Worm (Caenorhabditis elegans) whole organism, L4/young adult: Measurements from ENCODE around the gene T09B9.3.

ENCODE experiments used
- W03F9.2 ChIP-seq: fragments of 150-350 bp; optimal IDR thresholded peaks from 2 replicates; lab custom pipeline; 2014; ENCODE audit warnings: missing biosample characterization, missing genetic modification characterization
- dao-5 ChIP-seq: sonication (generic microtip); optimal IDR thresholded peaks from 2 replicates; lab custom pipeline; 2016; ENCODE audit warnings: missing genotype, missing genetic modification characterization, moderate library complexity, missing compliant biosample characterization
- him-1 ChIP-seq: sonication (generic microtip); optimal IDR thresholded peaks from 2 replicates; lab custom pipeline; 2016; ENCODE audit warnings: missing genotype, missing genetic modification reagents, missing genetic modification characterization, missing compliant biosample characterization

The T09B9.3 gene

DNA sequence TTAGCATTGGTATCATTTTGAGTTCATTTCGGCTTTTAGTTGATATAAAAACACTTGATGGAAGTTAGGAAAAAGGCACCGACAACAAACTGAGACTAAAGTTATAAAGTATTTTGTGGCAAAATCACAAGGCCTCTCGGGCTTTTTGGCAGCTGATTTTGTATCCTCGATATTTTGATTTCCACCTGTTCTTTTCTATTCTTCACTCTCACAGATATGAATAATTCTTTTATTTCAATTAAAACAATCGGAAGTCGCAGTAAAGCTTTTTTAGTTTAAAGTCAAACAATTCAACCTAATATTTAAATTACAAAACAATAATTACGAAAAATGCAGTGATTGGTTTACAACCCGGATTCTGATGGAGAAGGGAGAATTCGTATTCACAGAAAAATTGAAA is at the start of gene T09B9.3:
TSS of gene T09B9.3 (minus strand) at position 101 of the 400 bp plus-strand sequence.
- no peak for TF ChIP-seq W03F9.2 (tag; lab: Kevin White, UChicago)
- no peak for TF ChIP-seq him-1
- no peak for TF ChIP-seq dao-5 (tag; lab: Kevin White, UChicago)

DNA sequence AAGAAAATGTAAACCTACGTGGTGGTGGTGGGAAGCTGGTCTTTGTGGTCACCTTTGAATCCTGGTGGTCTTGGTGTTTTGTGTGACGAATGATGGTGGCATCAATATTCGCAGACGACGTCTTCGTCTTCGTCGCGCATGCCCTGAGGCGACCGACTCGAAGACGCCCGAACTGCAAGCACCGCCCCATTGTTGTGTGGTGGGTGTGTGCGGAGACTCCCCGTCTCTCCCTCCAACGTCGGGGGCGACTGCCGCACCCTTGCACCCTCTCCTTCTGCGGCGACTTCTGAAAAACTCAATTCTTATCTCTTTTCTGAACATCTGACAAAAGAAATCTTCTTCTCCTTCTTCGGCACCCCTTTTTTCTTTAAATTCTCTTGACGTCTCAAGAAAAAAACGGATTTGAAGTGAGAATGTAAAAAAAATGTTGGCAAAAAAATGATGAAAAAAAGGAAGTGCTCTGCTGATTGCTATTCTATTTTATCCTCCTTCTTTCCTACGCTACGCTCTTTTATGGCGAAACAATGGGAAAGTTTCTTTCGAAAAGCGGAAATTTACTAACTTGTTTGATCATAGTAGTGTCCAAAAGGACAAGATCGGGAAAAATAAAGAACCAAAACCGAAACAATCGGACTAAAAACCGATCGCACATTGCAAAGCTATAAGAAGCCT is 46.3 kb upstream of the T09B9.3 start, which contains the start of gene lgc-47:
TSS of gene lgc-47 (minus strand) at position 286 of the 672 bp plus-strand sequence.
- TF ChIP-seq him-1 (no peak), dao-5 (tag; lab: Kevin White, UChicago) (no peak), W03F9.2 (tag; lab: Kevin White, UChicago) (no peak)

DNA sequence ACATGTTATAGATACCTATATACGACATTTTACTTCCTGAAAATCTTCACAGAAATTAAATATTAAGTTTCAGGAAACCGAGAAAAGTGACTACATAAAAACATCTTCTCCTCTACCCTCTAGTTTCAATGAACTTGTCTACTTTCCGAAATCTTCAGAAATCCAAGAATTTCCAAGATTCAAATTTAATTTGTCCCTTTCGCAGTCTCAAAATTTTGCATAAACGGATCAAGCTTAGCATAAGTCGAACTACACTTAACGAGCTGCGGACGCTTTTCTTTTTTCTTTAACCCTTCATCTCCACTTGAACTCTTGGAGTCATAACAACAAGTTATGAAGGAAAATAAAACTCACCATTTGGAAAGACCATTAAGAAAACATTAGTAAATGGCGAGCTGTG is 44.3 kb upstream of the T09B9.3 start:
- TF ChIP-seq him-1, result no peak
- no peak for TF ChIP-seq dao-5 (tag; lab: Kevin White, UChicago)
- no peak for TF ChIP-seq W03F9.2 (tag; lab: Kevin White, UChicago)

DNA sequence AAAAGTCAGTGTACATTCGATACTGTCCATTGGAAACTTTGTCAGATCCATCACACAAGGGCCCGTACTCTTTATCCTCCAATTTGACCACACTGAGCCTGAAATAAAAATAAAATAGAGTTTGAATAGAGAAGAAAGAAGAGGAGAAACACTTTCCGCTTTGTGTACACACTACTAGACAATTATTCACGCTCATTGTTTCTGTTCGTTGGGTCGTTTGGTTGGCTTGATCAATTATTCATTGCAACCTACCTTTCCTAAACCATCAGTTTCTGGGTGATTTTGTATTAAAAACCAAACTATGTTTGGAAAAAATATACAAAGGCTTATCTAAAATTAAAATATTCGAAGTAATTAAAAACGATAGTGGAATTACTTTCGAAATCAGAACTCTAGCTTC is 43.6 kb upstream of the T09B9.3 start:
- TF ChIP-seq W03F9.2 (tag; lab: Kevin White, UChicago) (no peak), him-1 (no peak), dao-5 (tag; lab: Kevin White, UChicago) (no peak)

DNA sequence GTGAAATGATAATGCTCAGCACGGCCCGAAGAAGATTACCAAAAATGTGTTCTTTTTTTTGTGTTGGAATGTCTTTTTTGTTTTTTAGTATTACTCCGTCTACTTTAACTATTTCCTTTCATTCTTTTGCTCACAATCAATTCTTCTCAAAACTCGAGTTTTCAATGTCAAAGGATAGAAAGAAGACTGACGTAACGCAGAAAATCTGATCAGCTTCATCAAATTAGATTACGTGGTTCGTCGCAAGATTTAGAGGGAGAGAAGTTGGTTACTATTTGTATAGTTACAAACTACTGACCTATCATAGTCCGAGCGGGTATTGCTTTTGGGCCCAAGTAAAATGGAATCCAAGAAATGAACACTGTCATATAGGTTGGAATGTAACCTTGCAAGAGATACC is 42.4 kb upstream of the T09B9.3 start:
- TF ChIP-seq him-1 (no peak), dao-5 (tag; lab: Kevin White, UChicago) (no peak), W03F9.2 (tag; lab: Kevin White, UChicago) (no peak)

DNA sequence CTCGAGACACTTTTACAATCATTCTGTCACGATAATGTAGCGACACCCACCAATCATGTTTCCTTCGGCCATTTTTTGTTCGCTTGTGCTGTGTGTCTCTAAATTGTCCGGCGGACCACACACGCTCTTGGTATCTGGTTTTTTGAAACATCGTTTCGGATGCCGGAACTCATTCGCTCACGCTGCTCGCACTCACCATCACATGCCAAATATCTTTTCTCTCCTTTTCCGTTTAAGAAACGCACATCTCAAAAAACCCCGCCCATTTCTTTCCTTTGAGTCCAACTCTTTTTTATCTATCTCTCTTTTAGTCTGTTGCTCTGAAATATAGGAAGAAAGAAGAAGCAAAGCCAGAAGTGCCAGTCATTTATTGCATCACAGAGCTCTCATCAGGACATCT is 37.4 kb upstream of the T09B9.3 start, which contains the start of gene F36G3.3:
TSS of gene F36G3.3 (plus strand) at position 306 of the 400 bp plus-strand sequence.
- TF ChIP-seq him-1 (no peak), W03F9.2 (tag; lab: Kevin White, UChicago) (no peak), dao-5 (tag; lab: Kevin White, UChicago) (no peak)

DNA sequence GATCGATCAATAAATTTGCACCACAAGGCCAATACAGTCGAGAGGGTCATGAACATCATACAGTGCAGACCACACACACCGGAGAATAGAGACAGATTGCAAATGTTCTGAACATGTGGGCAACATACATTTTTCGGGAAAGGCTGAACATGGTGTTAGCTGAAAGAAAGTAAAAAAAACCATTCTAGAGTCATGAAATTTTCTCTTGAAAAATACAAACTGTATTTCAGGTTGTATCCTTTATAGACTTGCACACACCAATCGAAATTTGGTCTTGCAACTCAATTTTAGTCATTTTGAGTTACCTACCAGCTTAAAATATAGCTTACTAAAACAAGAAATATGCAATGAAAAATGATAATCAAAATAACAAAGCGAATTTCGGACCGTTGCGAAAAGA is 34.9 kb upstream of the T09B9.3 start:
- TF ChIP-seq W03F9.2 (tag; lab: Kevin White, UChicago), result no peak
- TF ChIP-seq him-1, result no peak
- TF ChIP-seq dao-5 (tag; lab: Kevin White, UChicago), result no peak

DNA sequence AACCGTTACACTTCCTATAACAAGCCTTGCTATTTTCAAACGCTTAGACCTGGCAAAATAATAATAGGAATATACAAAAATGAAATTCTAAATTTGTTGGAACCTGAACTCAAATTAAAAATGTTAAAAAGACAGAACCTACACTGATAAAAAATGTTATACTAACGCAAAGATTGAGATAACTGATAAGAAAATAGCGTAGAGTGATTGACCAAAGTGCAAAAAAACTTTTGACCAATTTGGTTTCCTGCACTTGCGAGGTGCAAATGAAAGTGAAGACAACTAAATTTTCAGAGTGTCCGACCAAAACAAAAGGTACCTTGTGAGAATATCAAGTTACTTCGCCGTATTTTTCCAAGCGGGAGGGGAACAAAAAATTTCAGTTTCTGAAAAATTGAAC is 34.4 kb upstream of the T09B9.3 start:
- TF ChIP-seq him-1 (no peak), dao-5 (tag; lab: Kevin White, UChicago) (no peak), W03F9.2 (tag; lab: Kevin White, UChicago) (no peak)

DNA sequence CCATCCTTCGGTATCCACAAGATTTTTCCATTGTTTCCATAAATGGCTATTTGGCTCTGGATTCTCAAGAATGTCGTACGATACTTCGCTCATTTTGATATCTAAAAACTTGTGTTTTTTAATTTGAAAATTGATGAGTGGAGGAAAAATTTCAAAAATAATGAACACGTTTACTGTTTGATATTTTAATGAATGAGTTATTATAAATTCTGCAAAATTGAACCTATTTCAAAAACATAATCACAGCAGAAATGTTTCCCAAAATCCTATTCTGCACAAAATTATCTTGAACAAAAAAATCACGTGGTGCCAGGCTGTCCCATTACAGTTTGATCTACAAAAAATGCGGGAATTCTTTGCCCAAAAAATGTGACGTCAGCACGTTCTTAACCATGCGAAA is 33.0 kb upstream of the T09B9.3 start, which contains the start of gene F36G3.2:
TSS of gene F36G3.2 (minus strand) at position 101 of the 400 bp plus-strand sequence.
- TF ChIP-seq dao-5 (tag; lab: Kevin White, UChicago), result no peak
- TF ChIP-seq him-1, result no peak
- TF ChIP-seq W03F9.2 (tag; lab: Kevin White, UChicago), result no peak

DNA sequence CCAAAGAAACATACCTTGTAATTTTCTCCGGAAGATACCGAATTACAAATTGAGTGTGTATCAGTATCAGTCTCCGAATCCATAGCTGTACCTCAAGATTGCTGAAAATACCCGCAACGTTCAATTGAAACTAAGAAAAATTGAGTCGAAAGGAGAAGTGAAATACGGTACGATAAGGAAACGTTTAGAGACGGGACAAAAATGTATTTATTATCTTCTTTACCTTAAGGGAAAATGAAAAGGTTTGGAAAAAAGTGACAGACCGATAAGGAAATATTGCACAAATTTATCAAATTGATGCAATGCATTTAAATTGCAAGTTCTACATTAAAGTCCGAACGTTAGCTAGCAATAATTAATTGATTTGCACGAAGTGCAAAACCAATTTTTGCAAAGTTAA is 27.9 kb upstream of the T09B9.3 start, which contains the start of gene F36G3.1:
TSS of gene F36G3.1 (minus strand) at position 101 of the 400 bp plus-strand sequence.
- TF ChIP-seq dao-5 (tag; lab: Kevin White, UChicago) (no peak), him-1 (no peak), W03F9.2 (tag; lab: Kevin White, UChicago) (no peak)

DNA sequence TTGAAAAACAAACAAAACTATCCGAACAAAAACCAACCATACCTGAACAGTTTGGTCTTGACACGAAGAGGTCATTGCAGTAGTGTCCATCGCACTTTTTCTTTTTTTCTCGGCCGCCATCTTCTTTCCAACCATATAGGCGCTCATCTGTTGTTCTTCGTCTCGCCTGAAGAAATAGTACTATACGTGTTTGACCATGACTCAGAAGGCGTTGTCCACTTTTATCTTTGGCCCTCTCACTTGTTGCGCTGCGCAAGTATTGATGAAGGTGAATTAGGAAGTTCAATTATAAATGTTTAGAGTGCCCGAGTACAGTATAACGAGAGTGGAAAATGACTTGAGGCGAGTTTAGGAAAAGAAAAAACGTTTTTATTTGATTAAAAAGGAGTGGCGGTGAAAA is 24.7 kb upstream of the T09B9.3 start:
- TF ChIP-seq dao-5 (tag; lab: Kevin White, UChicago) (no peak), him-1 (no peak), W03F9.2 (tag; lab: Kevin White, UChicago) (no peak)

DNA sequence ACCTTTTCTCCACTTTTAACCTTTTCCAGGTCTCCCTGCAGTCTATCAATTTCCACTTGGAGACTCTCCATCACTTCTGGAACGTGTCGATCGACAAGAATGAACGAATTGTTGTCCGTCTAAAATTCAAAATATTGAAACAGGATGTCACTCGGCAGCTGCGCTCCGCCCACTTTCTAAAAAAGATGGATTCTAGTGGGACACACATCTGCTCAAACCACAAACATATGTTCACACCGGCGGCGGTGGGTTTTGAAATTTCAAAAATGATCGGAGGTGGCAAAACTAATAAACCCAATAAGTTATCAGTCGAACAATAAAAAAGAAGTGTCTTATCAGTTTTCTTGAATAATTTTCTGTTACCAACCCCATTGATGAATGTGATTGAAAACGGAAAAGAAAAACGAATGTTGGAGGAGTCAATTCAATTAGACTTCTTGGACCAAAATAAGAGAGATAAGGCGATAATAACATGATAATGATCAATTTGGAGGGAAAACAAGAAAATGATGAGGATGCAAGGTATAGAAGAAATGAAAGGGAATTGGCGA is 21.3 kb upstream of the T09B9.3 start:
- no peak for TF ChIP-seq W03F9.2 (tag; lab: Kevin White, UChicago)
- TF ChIP-seq dao-5 (tag; lab: Kevin White, UChicago), result no peak

DNA sequence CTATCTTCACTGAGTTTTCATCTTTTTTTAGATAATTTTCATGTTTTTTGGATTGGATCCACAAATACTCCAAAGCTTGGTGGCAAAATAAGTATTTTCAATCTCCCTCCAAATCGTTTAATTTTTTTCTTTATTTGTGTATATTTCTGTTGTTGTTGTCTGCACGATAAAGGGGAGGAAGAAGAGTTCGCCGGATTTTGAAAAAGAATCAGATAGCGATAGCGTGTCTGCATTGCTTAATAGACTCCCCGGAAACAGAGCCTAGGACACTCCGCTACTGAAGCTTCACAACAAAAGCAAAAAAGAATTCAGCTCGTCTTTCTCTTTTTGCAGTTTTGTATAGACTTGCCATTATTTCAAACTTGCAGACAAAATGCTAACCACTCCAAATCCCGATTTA is 16.3 kb upstream of the T09B9.3 start, which contains the start of gene T09B9.5:
TSS of gene T09B9.5 (plus strand) at position 301 of the 400 bp plus-strand sequence.
- TF ChIP-seq W03F9.2 (tag; lab: Kevin White, UChicago) (no peak), dao-5 (tag; lab: Kevin White, UChicago) (no peak), him-1 (no peak)

DNA sequence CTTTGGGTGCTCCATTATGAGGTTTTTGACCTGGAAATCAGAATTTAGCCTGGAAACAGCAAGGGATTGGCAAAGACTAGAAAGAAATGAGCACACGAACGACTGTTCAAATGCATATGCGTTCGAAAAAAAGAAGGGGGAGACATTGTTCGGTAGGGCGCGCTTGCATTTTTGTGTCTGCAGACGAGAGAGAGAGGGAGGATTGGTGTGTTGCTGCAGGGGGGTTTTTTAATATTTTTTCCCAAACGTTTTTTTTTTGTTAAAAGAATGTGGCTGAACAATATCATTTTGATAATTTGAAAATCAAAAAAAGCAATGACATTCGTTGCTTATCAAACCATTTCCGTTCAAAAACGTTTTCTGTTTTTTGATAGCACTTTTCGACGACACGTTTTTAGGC is 13.2 kb upstream of the T09B9.3 start, which contains the start of gene T09B9.4:
TSS of gene T09B9.4 (minus strand) at position 30 of the 400 bp plus-strand sequence.
- TF ChIP-seq him-1 (no peak), dao-5 (tag; lab: Kevin White, UChicago) (no peak), W03F9.2 (tag; lab: Kevin White, UChicago) (no peak)
